Fruit fly (Drosophila melanogaster): ENCODE data around the gene CG31251.

The CG31251 gene

dm6 chr3R:17708778-17709476 lies 24.2 kb upstream of the CG31251 start (continued):
- TF ChIP-seq dmrt11E (tag; optimal IDR thresholded peaks at IDR 0.05) (peak; percentile 7), ftz-f1 (GFP tag; optimal IDR thresholded peaks at IDR 0.05) (no peak), CG9609 (GFP tag; optimal IDR thresholded peaks at IDR 0.05) (no peak), hth (optimal IDR thresholded peaks at IDR 0.05) (no peak), CG17802 (tag; optimal IDR thresholded peaks at IDR 0.05) (no peak), CG10979 (tag; optimal IDR thresholded peaks at IDR 0.05) (peak; percentile 6), HHEX (GFP tag; optimal IDR thresholded peaks at IDR 0.05) (no peak)

dm6 chr3R:17707799-17708198 lies 23.1 kb upstream of the CG31251 start:
- TF ChIP-seq CG17359 (tag; optimal IDR thresholded peaks at IDR 0.05) (no peak), sima (GFP tag; optimal IDR thresholded peaks at IDR 0.05) (no peak), vvl (GFP tag; IDR thresholded peaks at IDR 0.05) (0 out of 2 replicates have a peak, but pooled peaks have one; percentile 6), CG10366 (GFP tag; IDR thresholded peaks at IDR 0.05) (no peak), CG11398 (GFP tag; optimal IDR thresholded peaks at IDR 0.05) (no peak), CG10565 (GFP tag; optimal IDR thresholded peaks at IDR 0.05) (no peak), Hey (tag; optimal IDR thresholded peaks at IDR 0.05) (peak; percentile 64), slp2 (GFP tag; optimal IDR thresholded peaks at IDR 0.05) (no peak), CG6791 (GFP tag; IDR thresholded peaks at IDR 0.05; ENCODE audit: partially characterized antibody) (0 out of 3 replicates have a peak, but pooled peaks have one; percentile 38), tup (GFP tag; optimal IDR thresholded peaks at IDR 0.05) (no peak), lmd (GFP tag; IDR thresholded peaks at IDR 0.05) (no peak), NC2β (GFP tag; optimal IDR thresholded peaks at IDR 0.05) (no peak), salm (tag; optimal IDR thresholded peaks at IDR 0.05) (no peak), B-H1 (GFP tag; IDR thresholded peaks at IDR 0.05) (no peak), CG14860 (GFP tag; IDR thresholded peaks at IDR 0.05; ENCODE audit: partially characterized antibody) (0 out of 3 replicates have a peak, but pooled peaks have one; percentile 27), C15 (GFP tag; IDR thresholded peaks at IDR 0.05) (no peak), h (optimal IDR thresholded peaks at IDR 0.05) (no peak), Six4 (GFP tag; optimal IDR thresholded peaks at IDR 0.05) (no peak), CG15269 (tag; optimal IDR thresholded peaks at IDR 0.05) (no peak), zf30C (GFP tag; optimal IDR thresholded peaks at IDR 0.05) (no peak), Dfd (GFP tag; optimal IDR thresholded peaks at IDR 0.05) (peak in 1 of 2 experiments; percentile 67), pan (optimal IDR thresholded peaks at IDR 0.05) (no peak), pan (GFP tag; optimal IDR thresholded peaks at IDR 0.05 in 1 of 2, IDR thresholded peaks at IDR 0.05 in 1 of 2) (no peak), H2.0 (GFP tag; IDR thresholded peaks at IDR 0.05) (0 out of 2 replicates have a peak, but pooled peaks have one; percentile 5), CG9437 (GFP tag; optimal IDR thresholded peaks at IDR 0.05) (no peak), gem (tag; optimal IDR thresholded peaks at IDR 0.05) (no peak), tap (tag; optimal IDR thresholded peaks at IDR 0.05) (no peak), Med (GFP tag) (peak; percentile 59), Ets65A (GFP tag) (peak; percentile 60), ci (GFP tag; IDR thresholded peaks at IDR 0.05) (0 out of 3 replicates have a peak, but pooled peaks have one; percentile 29), Chrac-16 (GFP tag; optimal IDR thresholded peaks at IDR 0.05) (no peak), crp (GFP tag; optimal IDR thresholded peaks at IDR 0.05) (no peak), gcm2 (GFP tag; optimal IDR thresholded peaks at IDR 0.05) (no peak), sc (optimal IDR thresholded peaks at IDR 0.05) (no peak), sc (GFP tag; optimal IDR thresholded peaks at IDR 0.05) (no peak), grn (GFP tag; optimal IDR thresholded peaks at IDR 0.05) (no peak), CG1602 (GFP tag; optimal IDR thresholded peaks at IDR 0.05) (no peak), cwo (GFP tag; optimal IDR thresholded peaks at IDR 0.05) (no peak), kay (GFP tag; optimal IDR thresholded peaks at IDR 0.05) (no peak), CG12155 (GFP tag; optimal IDR thresholded peaks at IDR 0.05) (no peak), Usf (GFP tag; optimal IDR thresholded peaks at IDR 0.05) (no peak), HLHmδ (GFP tag; optimal IDR thresholded peaks at IDR 0.05) (no peak), GATAe (GFP tag; conservative IDR thresholded peaks at IDR 0.05) (no peak)
